Worm (Caenorhabditis elegans): ENCODE measurements around the gene F54B3.1.
A peak's percentile ranks its signal among the peaks of the same experiment; 100 is the strongest.

F54B3.1 gene

DNA sequence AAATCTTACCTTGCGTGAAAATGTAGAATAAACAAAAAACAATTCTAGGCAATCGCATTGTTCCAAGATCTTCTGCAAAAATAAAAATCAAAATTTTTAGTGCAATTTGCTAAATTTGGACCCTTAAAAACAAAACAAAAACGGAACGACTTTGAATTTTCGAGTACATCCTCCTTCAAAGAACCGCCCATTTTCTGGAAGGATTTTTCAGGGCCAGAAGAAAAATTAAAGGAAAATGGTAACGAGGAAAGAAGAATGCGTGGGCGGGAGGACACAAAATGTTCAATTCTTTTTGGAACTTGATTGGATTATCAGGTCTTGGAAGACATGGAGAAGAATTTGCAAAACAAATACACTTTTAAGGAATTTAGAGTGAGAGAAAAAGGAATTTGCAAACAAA, 20.0 kb downstream of the F54B3.1 start, which contains the start of gene F54B3.4:
TSS of gene F54B3.4 (minus strand) at position 101 of the 400 bp plus-strand sequence.
- no peak for TF ChIP-seq rnt-1 (tag; optimal IDR thresholded peaks at IDR 0.05)
- TF ChIP-seq ceh-45 (GFP tag; IDR thresholded peaks at IDR 0.05), result no peak

DNA sequence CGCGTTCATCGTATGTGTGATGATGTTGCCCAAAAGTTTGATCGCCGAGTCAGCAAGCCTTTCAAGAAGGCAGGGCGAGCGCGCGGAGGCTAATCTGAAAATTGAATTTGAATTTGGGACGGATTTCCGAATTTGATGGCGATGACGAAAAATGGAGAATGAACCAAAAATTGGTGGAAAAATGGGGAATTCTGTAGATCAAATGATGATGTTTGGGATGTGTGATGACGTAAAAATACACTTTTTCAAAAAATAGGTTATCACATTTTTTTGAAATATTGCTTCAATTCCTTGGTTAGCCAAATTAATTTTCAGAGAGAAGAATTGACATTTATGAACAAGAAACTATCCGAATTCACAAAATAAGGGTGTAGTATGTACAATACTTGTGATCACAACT, 28.5 kb downstream of the F54B3.1 start, which contains the start of gene ZK971.1:
TSS of gene ZK971.1 (minus strand) at position 101 of the 400 bp plus-strand sequence.
- peak; percentile 19 for TF ChIP-seq unc-42 (tag; optimal IDR thresholded peaks at IDR 0.05)
- TF ChIP-seq sdc-2 (tag; optimal IDR thresholded peaks at IDR 0.05), result no peak

DNA sequence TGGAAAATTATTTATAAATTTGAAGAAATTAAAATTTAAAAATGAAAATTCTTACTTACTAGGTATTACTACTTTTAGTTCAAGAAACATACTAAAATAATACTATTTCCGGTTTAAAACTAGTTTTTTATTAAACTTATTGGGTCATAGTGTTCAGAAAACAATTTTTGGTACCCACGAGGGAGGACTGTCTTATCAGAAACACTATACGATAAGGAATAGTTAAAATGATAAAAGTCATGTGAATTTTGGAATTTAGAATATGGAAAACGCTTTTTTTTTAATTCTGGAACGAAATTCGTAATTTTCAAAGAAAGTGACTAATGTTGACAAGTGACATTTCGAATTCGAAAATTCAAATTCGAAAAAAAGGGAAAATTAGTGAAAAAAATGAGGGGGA, 30.6 kb downstream of the F54B3.1 start:
- no peak for TF ChIP-seq pat-9 (tag; optimal IDR thresholded peaks at IDR 0.05)

DNA sequence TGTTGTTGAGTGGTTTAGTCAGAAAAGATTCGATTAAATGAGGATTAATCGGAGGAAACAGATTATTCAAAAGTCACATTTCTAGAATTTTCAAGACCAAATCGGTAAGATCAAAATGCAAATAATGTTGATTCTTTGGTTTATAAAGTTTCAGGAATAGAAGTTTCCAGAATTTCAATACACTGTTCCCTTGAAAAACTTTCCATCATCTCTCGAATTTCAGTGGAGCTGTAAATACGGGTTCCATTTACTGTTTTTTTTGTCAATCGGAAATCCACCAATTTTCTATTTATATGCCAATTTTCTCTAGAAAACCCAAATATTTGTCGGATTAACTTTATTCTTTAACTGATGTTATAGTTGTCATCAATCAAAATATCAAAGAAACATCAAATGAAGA, 32.1 kb downstream of the F54B3.1 start:
- no peak for TF ChIP-seq pros-1 (tag; optimal IDR thresholded peaks at IDR 0.05)

DNA sequence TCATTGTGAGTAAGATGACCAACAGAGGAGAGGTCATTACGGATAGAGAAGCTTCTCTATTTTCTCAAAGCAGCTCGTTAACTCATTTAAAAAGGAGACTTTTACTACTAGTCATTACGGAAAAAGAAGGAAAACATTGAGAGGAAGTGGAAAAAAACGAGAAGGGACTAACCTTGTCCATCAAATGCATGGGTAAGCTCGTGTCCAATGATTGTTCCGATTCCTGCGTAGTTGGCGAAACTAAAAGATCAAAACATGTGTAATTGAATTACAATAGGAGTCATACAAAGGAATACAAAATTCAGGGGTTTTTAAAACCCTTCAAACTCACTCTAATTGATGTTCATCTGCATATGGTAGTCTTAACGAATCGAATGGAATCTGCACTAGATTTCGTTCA, 33.9 kb downstream of the F54B3.1 start:
- TF ChIP-seq syd-9 (tag; optimal IDR thresholded peaks at IDR 0.05) (no peak), ceh-48 (tag; optimal IDR thresholded peaks at IDR 0.05) (no peak), Y22D7AL.16 (tag; optimal IDR thresholded peaks at IDR 0.05) (no peak), C08G9.2 (tag; optimal IDR thresholded peaks at IDR 0.05) (no peak), pha-4 (tag; optimal IDR thresholded peaks at IDR 0.05) (no peak), pha-2 (tag; optimal IDR thresholded peaks at IDR 0.05) (no peak), K02D7.2 (tag; optimal IDR thresholded peaks at IDR 0.05) (no peak), nfya-1 (tag; optimal IDR thresholded peaks at IDR 0.05) (no peak), fkh-6 (tag; optimal IDR thresholded peaks at IDR 0.05) (no peak), nhr-11 (tag; optimal IDR thresholded peaks at IDR 0.05) (no peak), hlh-15 (tag; optimal IDR thresholded peaks at IDR 0.05) (no peak), ceh-24 (tag; optimal IDR thresholded peaks at IDR 0.05) (no peak), T23F11.4 (GFP tag; optimal IDR thresholded peaks at IDR 0.05) (no peak), unc-42 (tag; optimal IDR thresholded peaks at IDR 0.05) (no peak), fkh-10 (GFP tag; optimal IDR thresholded peaks at IDR 0.05) (no peak)

DNA sequence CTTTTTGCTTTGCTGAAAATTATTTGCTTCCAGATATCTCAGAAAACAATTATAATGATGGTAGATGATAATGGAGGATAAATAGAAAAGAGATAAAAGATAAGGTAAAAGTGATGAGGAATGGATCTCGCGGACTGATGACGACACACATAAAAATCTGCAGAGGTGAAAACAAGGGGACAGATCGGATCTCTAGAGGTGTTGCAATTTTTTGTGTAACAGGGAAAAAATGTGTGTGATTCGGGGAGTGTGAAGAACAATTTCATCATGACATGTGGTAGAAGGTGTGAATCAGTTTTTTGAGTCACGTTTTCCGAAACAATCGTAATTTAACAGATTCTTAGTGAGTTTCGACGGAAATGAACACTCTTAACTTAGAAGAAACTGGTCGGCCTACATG, 37.9 kb downstream of the F54B3.1 start:
- TF ChIP-seq pha-4 (tag; optimal IDR thresholded peaks at IDR 0.05) (no peak), npax-4 (tag; optimal IDR thresholded peaks at IDR 0.05) (no peak), unc-3 (GFP tag; conservative IDR thresholded peaks at IDR 0.05) (no peak), unc-3 (tag; optimal IDR thresholded peaks at IDR 0.05) (no peak), ceh-18 (tag; optimal IDR thresholded peaks at IDR 0.05) (no peak)

DNA sequence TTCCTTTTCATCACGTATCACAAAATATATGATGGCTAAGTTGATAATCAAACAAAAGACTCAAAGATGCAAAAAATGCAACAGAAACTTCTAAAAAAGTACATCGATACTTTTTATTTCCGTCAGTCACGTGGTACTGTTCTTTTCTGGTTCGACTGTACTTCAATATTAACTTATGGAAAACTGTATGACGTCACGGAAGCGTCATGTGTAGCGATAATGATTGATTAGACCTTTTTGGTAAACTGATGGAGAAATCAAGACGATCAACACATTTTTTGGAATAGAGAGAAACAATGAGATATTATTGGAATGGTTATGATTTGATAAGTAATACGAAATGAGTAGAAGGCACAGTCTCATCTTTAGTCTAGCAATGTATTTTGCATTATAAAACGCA, 43.2 kb downstream of the F54B3.1 start:
- no peak for TF ChIP-seq che-1 (tag; optimal IDR thresholded peaks at IDR 0.05)
- TF ChIP-seq ref-2 (tag; optimal IDR thresholded peaks at IDR 0.05), result no peak
- no peak for TF ChIP-seq ceh-31 (tag; optimal IDR thresholded peaks at IDR 0.05)
- no peak for TF ChIP-seq ceh-18 (tag; optimal IDR thresholded peaks at IDR 0.05)
- TF ChIP-seq ceh-6 (GFP tag; optimal IDR thresholded peaks at IDR 0.05), result no peak
- TF ChIP-seq T23F11.4 (GFP tag; optimal IDR thresholded peaks at IDR 0.05), result no peak
- TF ChIP-seq ztf-16 (tag; optimal IDR thresholded peaks at IDR 0.05), result no peak
- TF ChIP-seq ceh-9 (tag; optimal IDR thresholded peaks at IDR 0.05), result no peak
- TF ChIP-seq pag-3 (tag; optimal IDR thresholded peaks at IDR 0.05; ENCODE audit: borderline replicate concordance), result no peak
- no peak for TF ChIP-seq rnt-1 (tag; optimal IDR thresholded peaks at IDR 0.05)
- TF ChIP-seq C38D4.7 (GFP tag; optimal IDR thresholded peaks at IDR 0.05), result no peak
- TF ChIP-seq ceh-34 (tag; optimal IDR thresholded peaks at IDR 0.05), result no peak
- TF ChIP-seq pros-1 (tag; optimal IDR thresholded peaks at IDR 0.05), result no peak
- TF ChIP-seq ceh-14 (tag; optimal IDR thresholded peaks at IDR 0.05), result no peak
- no peak for TF ChIP-seq elt-2 (tag; optimal IDR thresholded peaks at IDR 0.05)
- no peak for TF ChIP-seq dve-1 (tag; optimal IDR thresholded peaks at IDR 0.05)
- TF ChIP-seq unc-55 (GFP tag; optimal IDR thresholded peaks at IDR 0.05), result no peak

Measured in whole organism, late embryonic.